Worm (Caenorhabditis elegans): ENCODE data around the gene Y51A2D.18.

DNA sequence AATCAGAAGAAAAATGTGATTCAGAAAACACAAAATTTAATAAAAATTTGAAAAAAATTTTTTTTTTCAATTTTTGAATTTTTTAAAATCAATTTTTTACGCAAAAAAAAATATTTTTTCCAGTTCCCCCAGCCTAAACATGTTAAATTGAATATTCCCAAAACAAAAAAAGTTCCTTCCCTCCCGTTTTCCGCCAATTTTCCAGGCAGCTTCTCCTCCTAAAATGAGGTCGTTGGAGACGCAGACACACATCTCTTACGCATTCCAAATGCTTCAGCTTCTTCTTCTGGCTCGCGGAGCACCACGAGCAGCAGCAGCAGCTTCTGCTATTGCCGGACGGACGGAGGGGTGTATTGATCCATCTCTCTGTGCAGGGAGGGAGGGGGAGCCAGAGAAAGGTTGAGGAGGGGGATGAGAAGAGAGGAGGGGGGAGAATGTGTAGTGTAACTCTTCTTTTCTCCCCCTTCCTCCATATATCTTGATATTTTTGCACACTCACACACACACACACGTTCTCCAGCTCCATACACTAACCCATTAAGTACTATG, 3.3 kb upstream of the Y51A2D.18 start:
- TF ChIP-seq unc-39 (tag; optimal IDR thresholded peaks at IDR 0.05) (peak; percentile 31), ztf-4 (tag; optimal IDR thresholded peaks at IDR 0.05) (no peak), unc-62 (GFP tag; optimal IDR thresholded peaks at IDR 0.05) (no peak), lin-13 (GFP tag; optimal IDR thresholded peaks at IDR 0.05) (no peak), elt-3 (tag; optimal IDR thresholded peaks at IDR 0.05) (no peak), ceh-82 (tag; optimal IDR thresholded peaks at IDR 0.05) (no peak), unc-55 (GFP tag; optimal IDR thresholded peaks at IDR 0.05) (peak; percentile 76), mab-5 (tag; optimal IDR thresholded peaks at IDR 0.05) (no peak), nhr-6 (tag; optimal IDR thresholded peaks at IDR 0.05) (no peak), nhr-25 (tag; optimal IDR thresholded peaks at IDR 0.05) (no peak)

All from whole organism, L2 larva.